Worm (Caenorhabditis elegans): ENCODE results near the gene ttr-27.

Gene ttr-27

DNA sequence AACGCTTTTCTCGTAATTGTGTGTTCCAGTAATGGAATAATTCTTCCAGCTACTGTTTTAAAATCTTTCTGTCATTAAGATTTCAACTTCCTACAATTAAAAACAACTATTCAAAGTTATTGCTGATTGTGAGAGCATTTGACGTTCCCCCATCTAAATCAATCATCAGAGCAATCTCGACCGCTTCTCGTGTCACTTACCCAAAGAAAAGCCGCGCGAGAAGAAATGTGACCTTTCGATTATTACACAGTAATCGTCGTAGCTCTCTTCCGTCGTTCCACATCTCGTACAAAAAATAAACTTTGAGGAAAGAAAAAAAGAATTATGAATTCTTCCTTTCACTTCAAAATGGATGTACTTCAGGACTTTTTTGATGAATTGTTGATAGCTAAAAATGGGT lies 3.5 kb upstream of the ttr-27 start:
- TF ChIP-seq mab-5 (tag; optimal IDR thresholded peaks at IDR 0.05), result no peak
- no peak for TF ChIP-seq egl-27 (tag; optimal IDR thresholded peaks at IDR 0.05)
- no peak for TF ChIP-seq nhr-12 (tag; optimal IDR thresholded peaks at IDR 0.05)
- TF ChIP-seq fos-1 (tag; optimal IDR thresholded peaks at IDR 0.05), result no peak
- no peak for TF ChIP-seq F13H6.1 (tag; optimal IDR thresholded peaks at IDR 0.05)
- no peak for TF ChIP-seq C34F6.9 (tag; optimal IDR thresholded peaks at IDR 0.05)
- TF ChIP-seq nhr-23 (tag; optimal IDR thresholded peaks at IDR 0.05), result no peak
- no peak for TF ChIP-seq nhr-21 (tag; optimal IDR thresholded peaks at IDR 0.05)
- TF ChIP-seq unc-55 (GFP tag; optimal IDR thresholded peaks at IDR 0.05), result no peak
- TF ChIP-seq nhr-77 (tag; optimal IDR thresholded peaks at IDR 0.05), result no peak
- no peak for TF ChIP-seq elt-1 (tag; optimal IDR thresholded peaks at IDR 0.05)
- no peak for TF ChIP-seq mbf-1 (tag; optimal IDR thresholded peaks at IDR 0.05)
- TF ChIP-seq unc-62 (GFP tag; optimal IDR thresholded peaks at IDR 0.05), result no peak
- TF ChIP-seq skn-1 (tag; optimal IDR thresholded peaks at IDR 0.05), result no peak
- TF ChIP-seq aly-2 (tag; optimal IDR thresholded peaks at IDR 0.05), result no peak
- no peak for TF ChIP-seq nhr-10 (tag; optimal IDR thresholded peaks at IDR 0.05)

DNA sequence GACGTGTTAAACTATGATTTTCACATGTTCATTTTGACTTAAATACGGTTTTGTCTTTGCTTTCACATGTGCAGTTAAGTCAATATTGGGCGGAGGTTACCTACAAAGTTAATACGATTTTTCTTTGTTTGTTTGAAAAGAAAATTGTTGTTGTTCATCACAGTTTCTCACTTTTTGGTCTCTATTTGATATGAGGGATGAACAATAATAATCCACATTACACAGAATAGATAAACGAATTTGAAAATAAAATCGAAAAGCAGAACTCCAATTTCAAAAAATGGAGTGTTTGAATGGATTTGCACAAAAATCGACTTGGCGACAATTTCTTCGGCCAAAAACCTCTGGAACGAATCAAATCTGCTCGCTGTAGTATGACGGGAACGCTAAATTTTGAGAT lies 2.8 kb upstream of the ttr-27 start, which contains the start of gene ttr-29:
Gene ttr-29 (minus strand): TSS at position 101 of the 400 bp plus-strand sequence.
- TF ChIP-seq dmd-4 (tag; optimal IDR thresholded peaks at IDR 0.05) (no peak), sma-3 (GFP tag; optimal IDR thresholded peaks at IDR 0.05) (no peak), R02D3.7 (tag; optimal IDR thresholded peaks at IDR 0.05) (no peak), gmeb-1 (tag; optimal IDR thresholded peaks at IDR 0.05) (no peak), nhr-12 (tag; optimal IDR thresholded peaks at IDR 0.05) (no peak), lin-39 (tag; optimal IDR thresholded peaks at IDR 0.05) (no peak), nhr-237 (tag; optimal IDR thresholded peaks at IDR 0.05) (no peak), nhr-6 (tag; optimal IDR thresholded peaks at IDR 0.05) (no peak), mab-5 (tag; optimal IDR thresholded peaks at IDR 0.05) (no peak)

DNA sequence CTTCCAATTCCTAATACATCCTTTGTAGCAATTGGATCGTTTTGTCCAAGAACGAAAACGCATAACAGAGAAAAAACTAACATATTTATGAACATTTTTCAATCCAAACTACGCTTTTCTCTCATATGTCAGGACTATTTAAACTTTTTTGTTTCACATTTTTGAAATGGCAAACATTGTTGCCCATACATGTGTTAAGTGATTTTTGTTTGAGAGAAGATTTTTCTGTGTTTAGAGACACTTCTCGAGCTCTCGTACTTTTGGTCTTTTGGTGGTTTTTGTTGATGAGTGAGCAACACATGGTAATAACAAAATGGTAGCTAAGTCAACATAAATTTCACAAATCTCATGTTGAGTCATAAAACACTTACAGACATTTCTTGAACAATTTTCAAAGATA lies 1.2 kb upstream of the ttr-27 start, which contains the start of gene ttr-28:
Gene ttr-28 (minus strand): TSS at position 101 of the 400 bp plus-strand sequence.
- TF ChIP-seq gmeb-1 (tag; optimal IDR thresholded peaks at IDR 0.05) (no peak), lin-39 (tag; optimal IDR thresholded peaks at IDR 0.05) (no peak), blmp-1 (tag; optimal IDR thresholded peaks at IDR 0.05; ENCODE audit: insufficient read depth) (no peak), mab-5 (tag; optimal IDR thresholded peaks at IDR 0.05) (no peak), mbf-1 (tag; optimal IDR thresholded peaks at IDR 0.05) (no peak), C34F6.9 (tag; optimal IDR thresholded peaks at IDR 0.05) (no peak), snpc-4 (tag; optimal IDR thresholded peaks at IDR 0.05) (no peak), zag-1 (tag; optimal IDR thresholded peaks at IDR 0.05) (no peak), R02D3.7 (tag; optimal IDR thresholded peaks at IDR 0.05) (no peak), nhr-6 (tag; optimal IDR thresholded peaks at IDR 0.05) (no peak), unc-39 (tag; optimal IDR thresholded peaks at IDR 0.05) (no peak), nhr-10 (tag; optimal IDR thresholded peaks at IDR 0.05) (no peak), ama-1 (optimal IDR thresholded peaks at IDR 0.05) (no peak), dmd-4 (tag; optimal IDR thresholded peaks at IDR 0.05) (no peak), ceh-16 (tag; optimal IDR thresholded peaks at IDR 0.05) (no peak), Y55F3AM.14 (GFP tag; optimal IDR thresholded peaks at IDR 0.05) (no peak), ceh-82 (tag; optimal IDR thresholded peaks at IDR 0.05) (no peak), nhr-11 (tag; optimal IDR thresholded peaks at IDR 0.05) (no peak), nhr-129 (tag; optimal IDR thresholded peaks at IDR 0.05) (no peak)

DNA sequence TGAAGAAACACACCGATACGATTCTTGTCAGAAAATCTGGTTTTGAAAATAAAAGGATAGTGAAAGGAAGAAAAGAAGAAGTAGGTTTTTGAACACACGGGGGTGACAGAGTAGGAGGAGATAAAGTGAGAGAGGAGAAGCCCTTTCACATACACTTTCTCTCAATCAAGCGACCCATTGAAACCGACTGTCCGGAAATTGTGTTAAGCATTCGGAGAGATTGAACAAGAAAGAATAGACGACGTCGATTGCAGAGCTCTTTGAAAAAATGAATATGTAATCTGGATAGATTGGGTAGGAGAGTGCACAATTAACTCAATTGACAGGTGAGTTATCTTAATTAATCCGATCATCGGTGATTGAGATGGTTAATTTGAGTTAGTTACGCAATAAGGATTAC lies 2.6 kb downstream of the ttr-27 start:
- TF ChIP-seq elt-3 (tag; optimal IDR thresholded peaks at IDR 0.05), result no peak
- no peak for TF ChIP-seq lin-13 (GFP tag; optimal IDR thresholded peaks at IDR 0.05)
- TF ChIP-seq skn-1 (tag; optimal IDR thresholded peaks at IDR 0.05), result no peak
- TF ChIP-seq alr-1 (tag; optimal IDR thresholded peaks at IDR 0.05), result no peak
- no peak for TF ChIP-seq ama-1 (optimal IDR thresholded peaks at IDR 0.05)
- TF ChIP-seq mab-5 (tag; optimal IDR thresholded peaks at IDR 0.05), result no peak
- no peak for TF ChIP-seq lin-11 (tag; optimal IDR thresholded peaks at IDR 0.05)

Measured in whole organism, L2 larva.